Worm (Caenorhabditis elegans) whole organism, mixed stage, embryonic: ENCODE data around the gene del-5.

Source experiments
- M03D4.4 ChIP-seq: sonication (generic microtip); optimal IDR thresholded peaks from 2 replicates; lab custom pipeline; 2017; ENCODE audit warnings: mild to moderate bottlenecking, missing genetic modification characterization, missing compliant biosample characterization
- bed-3 ChIP-seq: fragments of 200-800 bp; sonication (Bioruptor generic); optimal IDR thresholded peaks from 3 replicates; lab custom pipeline; 2018; ENCODE audit warnings: mild to moderate bottlenecking, missing genetic modification characterization, moderate library complexity, missing compliant biosample characterization
- blmp-1 ChIP-seq: fragments of 150-350 bp; optimal IDR thresholded peaks from 2 replicates; lab custom pipeline; 2014; ENCODE audit warnings: missing biosample characterization, missing genetic modification characterization
- ceh-39 ChIP-seq: fragments of 150-350 bp; optimal IDR thresholded peaks from 2 replicates; lab custom pipeline; 2014; ENCODE audit warnings: missing biosample characterization, missing genetic modification characterization
- ceh-43 ChIP-seq: fragments of 200-800 bp; sonication (Bioruptor generic); optimal IDR thresholded peaks from 2 replicates; lab custom pipeline; 2018; ENCODE audit warnings: mild to moderate bottlenecking, missing genetic modification characterization, moderate library complexity, missing compliant biosample characterization
- ceh-83 ChIP-seq: fragments of 200-800 bp; sonication (Bioruptor generic); optimal IDR thresholded peaks from 2 replicates; lab custom pipeline; 2018; ENCODE audit warnings: mild to moderate bottlenecking, missing genetic modification characterization, missing compliant biosample characterization
- ces-1 ChIP-seq: fragments of 150-350 bp; optimal IDR thresholded peaks from 2 replicates; lab custom pipeline; 2014; ENCODE audit warnings: missing biosample characterization, missing genetic modification reagents, missing genetic modification characterization
- cnd-1 ChIP-seq: fragments of 200-800 bp; sonication (Bioruptor generic); optimal IDR thresholded peaks from 2 replicates; lab custom pipeline; 2018; ENCODE audit warnings: mild to moderate bottlenecking, missing genetic modification characterization, missing compliant biosample characterization
- drap-1 ChIP-seq: fragments of 200-800 bp; sonication (Bioruptor generic); optimal IDR thresholded peaks from 3 replicates; lab custom pipeline; 2018; ENCODE audit warnings: mild to moderate bottlenecking, missing genetic modification characterization, missing compliant biosample characterization
- elt-1 ChIP-seq: sonication (generic microtip); optimal IDR thresholded peaks from 2 replicates; lab custom pipeline; 2017; ENCODE audit warnings: missing genetic modification characterization, mild to moderate bottlenecking, missing compliant biosample characterization, antibody characterized with exemption, moderate library complexity, borderline replicate concordance; ENCODE audit not compliant: insufficient read depth
- elt-3 ChIP-seq: fragments of 150-350 bp; optimal IDR thresholded peaks from 2 replicates; lab custom pipeline; 2014; ENCODE audit warnings: missing biosample characterization, missing genetic modification characterization
- flh-1 ChIP-seq: fragments of 200-800 bp; sonication (Bioruptor generic); optimal IDR thresholded peaks from 2 replicates; lab custom pipeline; 2018; ENCODE audit warnings: mild to moderate bottlenecking, missing genetic modification characterization, moderate library complexity, missing compliant biosample characterization
- ham-2 ChIP-seq: fragments of 200-800 bp; sonication (Bioruptor generic); optimal IDR thresholded peaks from 2 replicates; lab custom pipeline; 2018; ENCODE audit warnings: mild to moderate bottlenecking, missing genetic modification characterization, missing compliant biosample characterization
- hlh-1 ChIP-seq: fragments of 150-350 bp; optimal IDR thresholded peaks from 2 replicates; lab custom pipeline; 2014; ENCODE audit warnings: missing biosample characterization, missing genetic modification reagents, missing genetic modification characterization
- lin-13 ChIP-seq: fragments of 150-350 bp; optimal IDR thresholded peaks from 2 replicates; lab custom pipeline; 2014; ENCODE audit warnings: missing biosample characterization, missing genetic modification characterization
- lin-32 ChIP-seq: fragments of 200-800 bp; sonication (Bioruptor generic); optimal IDR thresholded peaks from 2 replicates; lab custom pipeline; 2018; ENCODE audit warnings: mild to moderate bottlenecking, missing genetic modification characterization, missing compliant biosample characterization
- lsy-2 ChIP-seq: fragments of 150-350 bp; optimal IDR thresholded peaks from 2 replicates; lab custom pipeline; 2014; ENCODE audit warnings: missing biosample characterization, missing genetic modification characterization
- mab-5 ChIP-seq: fragments of 150-350 bp; optimal IDR thresholded peaks from 2 replicates; lab custom pipeline; 2014; ENCODE audit warnings: missing biosample characterization, missing genetic modification characterization
- mep-1 ChIP-seq: fragments of 150-350 bp; optimal IDR thresholded peaks from 2 replicates; lab custom pipeline; 2017; ENCODE audit warnings: missing biosample characterization, missing genetic modification reagents, missing genetic modification characterization, inconsistent platforms
- mls-2 ChIP-seq: sonication (generic microtip); optimal IDR thresholded peaks from 2 replicates; lab custom pipeline; 2016; ENCODE audit warnings: mild to moderate bottlenecking, missing genetic modification characterization, moderate library complexity, missing compliant biosample characterization
- nhr-12 ChIP-seq: fragments of 150-350 bp; optimal IDR thresholded peaks from 2 replicates; lab custom pipeline; 2014; ENCODE audit warnings: missing biosample characterization, missing genetic modification characterization
- nhr-2 ChIP-seq: fragments of 150-350 bp; optimal IDR thresholded peaks from 2 replicates; lab custom pipeline; 2014; ENCODE audit warnings: missing biosample characterization, missing genetic modification characterization
- nhr-237 ChIP-seq: fragments of 150-350 bp; optimal IDR thresholded peaks from 2 replicates; lab custom pipeline; 2014; ENCODE audit warnings: missing biosample characterization, missing genetic modification characterization
- nhr-28 ChIP-seq: fragments of 150-350 bp; optimal IDR thresholded peaks from 2 replicates; lab custom pipeline; 2014; ENCODE audit warnings: missing biosample characterization, missing genetic modification characterization
- pha-4 ChIP-seq: fragments of 150-350 bp; optimal IDR thresholded peaks from 2 replicates; lab custom pipeline; 2018; ENCODE audit warnings: missing biosample characterization, missing genetic modification reagents, missing genetic modification characterization
- sem-2 ChIP-seq: fragments of 200-800 bp; sonication (Bioruptor generic); optimal IDR thresholded peaks from 2 replicates; lab custom pipeline; 2018; ENCODE audit warnings: mild to moderate bottlenecking, missing genetic modification characterization, missing compliant biosample characterization
- snpc-4 ChIP-seq: fragments of 150-350 bp; optimal IDR thresholded peaks from 2 replicates; lab custom pipeline; 2014; ENCODE audit warnings: missing biosample characterization, missing genetic modification characterization
- sptf-1 ChIP-seq: sonication (generic microtip); optimal IDR thresholded peaks from 2 replicates; lab custom pipeline; 2017; ENCODE audit warnings: mild to moderate bottlenecking, missing genetic modification characterization, moderate library complexity, missing compliant biosample characterization
- tbx-8 ChIP-seq: fragments of 200-800 bp; sonication (Bioruptor generic); optimal IDR thresholded peaks from 2 replicates; lab custom pipeline; 2018; ENCODE audit warnings: mild to moderate bottlenecking, missing genetic modification characterization, moderate library complexity, missing compliant biosample characterization
- unc-120 ChIP-seq: sonication (generic microtip); optimal IDR thresholded peaks from 2 replicates; lab custom pipeline; 2017; ENCODE audit warnings: missing genetic modification characterization, missing compliant biosample characterization; ENCODE audit not compliant: poor library complexity, severe bottlenecking
- unc-39 ChIP-seq: fragments of 150-350 bp; optimal IDR thresholded peaks from 2 replicates; lab custom pipeline; 2014; ENCODE audit warnings: missing biosample characterization, missing genetic modification characterization
- unc-62 ChIP-seq: fragments of 150-350 bp; optimal IDR thresholded peaks from 2 replicates; lab custom pipeline; 2014; ENCODE audit warnings: missing biosample characterization, missing genetic modification reagents, missing genetic modification characterization
- zip-8 ChIP-seq: fragments of 150-350 bp; optimal IDR thresholded peaks from 2 replicates; lab custom pipeline; 2014; ENCODE audit warnings: missing biosample characterization, missing genetic modification characterization
- ztf-11 ChIP-seq: fragments of 150-350 bp; optimal IDR thresholded peaks from 2 replicates; lab custom pipeline; 2014; ENCODE audit warnings: missing biosample characterization, missing genetic modification characterization

Gene del-5

ce11 chrX:10967698-10968097, 40.3 kb downstream of the del-5 start, which contains the start of gene K09C8.9:
Gene K09C8.9, minus strand, starts transcription at chrX:10967798.
- TF ChIP-seq lin-13 (no peak), drap-1 (no peak)

ce11 chrX:10966251-10966650, 41.7 kb downstream of the del-5 start, which contains the start of gene lge-1:
Gene lge-1, plus strand, starts transcription at chrX:10966551.
- TF ChIP-seq nhr-28 (tag; lab: Kevin White, UChicago) (no peak), tbx-8 (GFP tag; lab: Kevin White, UChicago) (no peak), pha-4 (tag; lab: Kevin White, UChicago) (no peak), elt-3 (no peak), mls-2 (tag; lab: Kevin White, UChicago) (no peak), M03D4.4 (tag; lab: Kevin White, UChicago) (no peak), sem-2 (GFP tag; lab: Kevin White, UChicago) (no peak), nhr-237 (no peak), elt-1 (no peak), nhr-2 (no peak), lin-32 (no peak), ces-1 (GFP tag; lab: Kevin White, UChicago) (no peak), nhr-12 (tag; lab: Kevin White, UChicago) (no peak), sptf-1 (tag; lab: Kevin White, UChicago) (no peak), snpc-4 (tag; lab: Kevin White, UChicago) (no peak), blmp-1 (no peak), unc-62 (GFP tag; lab: Kevin White, UChicago) (no peak), hlh-1 (tag; lab: Kevin White, UChicago) (no peak), bed-3 (GFP tag; lab: Kevin White, UChicago) (no peak)

- TF ChIP-seq zip-8 (no peak), ces-1 (GFP tag; lab: Kevin White, UChicago) (peak; percentile 82)
Observed at ce11 chrX:10965508-10965907, 42.5 kb downstream of the del-5 start.

- TF ChIP-seq blmp-1 (no peak), snpc-4 (tag; lab: Kevin White, UChicago) (no peak), ztf-11 (peak; percentile 38), ceh-83 (GFP tag; lab: Kevin White, UChicago) (peak; percentile 90), unc-120 (peak; percentile 86), ces-1 (GFP tag; lab: Kevin White, UChicago) (peak; percentile 50), drap-1 (peak; percentile 88), ham-2 (GFP tag; lab: Kevin White, UChicago) (peak; percentile 73), nhr-2 (no peak), tbx-8 (GFP tag; lab: Kevin White, UChicago) (peak; percentile 30), lin-32 (peak; percentile 76), sem-2 (GFP tag; lab: Kevin White, UChicago) (peak; percentile 80), mab-5 (tag; lab: Kevin White, UChicago) (no peak), mls-2 (tag; lab: Kevin White, UChicago) (peak; percentile 95), cnd-1 (tag; lab: Kevin White, UChicago) (peak; percentile 83), sptf-1 (tag; lab: Kevin White, UChicago) (peak; percentile 95), nhr-12 (tag; lab: Kevin White, UChicago) (no peak), flh-1 (GFP tag; lab: Kevin White, UChicago) (peak; percentile 51), unc-39 (tag; lab: Kevin White, UChicago) (peak; percentile 10), zip-8 (no peak), ceh-43 (peak; percentile 68), mep-1 (peak; percentile 61), nhr-28 (tag; lab: Kevin White, UChicago) (peak; percentile 17), elt-1 (no peak), hlh-1 (tag; lab: Kevin White, UChicago) (peak; percentile 57), nhr-237 (no peak), pha-4 (tag; lab: Kevin White, UChicago) (peak; percentile 65), unc-62 (GFP tag; lab: Kevin White, UChicago) (no peak), M03D4.4 (tag; lab: Kevin White, UChicago) (peak; percentile 92), ceh-39 (tag; lab: Kevin White, UChicago) (no peak), lsy-2 (tag; lab: Kevin White, UChicago) (no peak), bed-3 (GFP tag; lab: Kevin White, UChicago) (peak; percentile 76)
Observed at ce11 chrX:10963453-10964046, 44.4 kb downstream of the del-5 start, which contains the start of gene nas-10. Gene nas-10, minus strand, starts transcription at chrX:10963503.
